Fruit fly (Drosophila melanogaster): ENCODE results near the gene CG12983.

- TF ChIP-seq CG8478 (optimal IDR thresholded peaks at IDR 0.05) (no peak), CTCF (optimal IDR thresholded peaks at IDR 0.05) (no peak)
Measured at dm6 chr3L:20952121-20952487, 14.5 kb downstream of the CG12983 start.
